Worm (Caenorhabditis elegans): ENCODE results near the gene F43C11.1.

The F43C11.1 gene

ce11 chrII:2330462-2330861, 26.4 kb upstream of the F43C11.1 start:
- no peak for TF ChIP-seq ceh-90 (tag; optimal IDR thresholded peaks at IDR 0.05)
- TF ChIP-seq xbp-1 (tag; optimal IDR thresholded peaks at IDR 0.05) = no peak
- no peak for TF ChIP-seq pqm-1 (tag; optimal IDR thresholded peaks at IDR 0.05)
- TF ChIP-seq elt-2 (tag; optimal IDR thresholded peaks at IDR 0.05) = no peak
- TF ChIP-seq tlp-1 (tag; optimal IDR thresholded peaks at IDR 0.05) = no peak
- no peak for TF ChIP-seq unc-130 (tag; optimal IDR thresholded peaks at IDR 0.05)
- no peak for TF ChIP-seq ztf-11 (tag; optimal IDR thresholded peaks at IDR 0.05)
- TF ChIP-seq sox-4 (tag; optimal IDR thresholded peaks at IDR 0.05) = no peak
- TF ChIP-seq nhr-28 (tag; optimal IDR thresholded peaks at IDR 0.05) = no peak
- no peak for TF ChIP-seq pax-3 (tag; optimal IDR thresholded peaks at IDR 0.05)

DNA sequence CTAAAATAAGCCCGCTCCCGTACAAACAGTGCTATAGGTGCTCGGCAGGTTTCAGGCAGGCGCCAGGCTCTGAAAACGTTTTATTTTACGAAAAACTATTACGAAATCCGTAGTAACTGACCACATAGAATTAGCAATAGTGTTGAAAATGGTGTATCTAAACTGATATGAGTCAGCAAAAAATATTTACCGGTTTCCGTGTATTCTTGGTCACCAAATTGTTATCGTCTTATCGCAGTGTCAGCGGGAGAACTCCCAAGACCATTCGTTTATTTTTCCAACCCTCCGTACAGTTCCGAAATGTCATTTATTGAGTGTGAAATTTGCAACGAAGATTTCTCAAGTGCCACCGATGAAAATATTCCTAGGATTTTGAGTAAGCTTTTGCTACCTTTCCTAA, 24.7 kb upstream of the F43C11.1 start, which contains the start of gene F43C11.8:
Gene F43C11.8, plus strand, starts transcription at position 301 of the 400 bp plus-strand sequence.
- TF ChIP-seq mab-9 (GFP tag; IDR thresholded peaks at IDR 0.05) (no peak), F16B12.6 (tag; optimal IDR thresholded peaks at IDR 0.05) (no peak), aly-2 (tag; optimal IDR thresholded peaks at IDR 0.05) (no peak), lin-35 (GFP tag; optimal IDR thresholded peaks at IDR 0.05) (no peak), nhr-71 (tag; optimal IDR thresholded peaks at IDR 0.05) (no peak), lin-15B (tag; optimal IDR thresholded peaks at IDR 0.05) (no peak), skn-1 (tag; optimal IDR thresholded peaks at IDR 0.05) (no peak), zip-4 (GFP tag; optimal IDR thresholded peaks at IDR 0.05) (no peak), dsc-1 (tag; optimal IDR thresholded peaks at IDR 0.05) (no peak), zag-1 (tag; optimal IDR thresholded peaks at IDR 0.05) (no peak), unc-86 (tag; optimal IDR thresholded peaks at IDR 0.05) (no peak), nhr-11 (tag; optimal IDR thresholded peaks at IDR 0.05) (no peak), blmp-1 (tag; optimal IDR thresholded peaks at IDR 0.05) (no peak), rnt-1 (tag; optimal IDR thresholded peaks at IDR 0.05) (no peak), ets-5 (GFP tag; IDR thresholded peaks at IDR 0.05) (no peak), jun-1 (tag; optimal IDR thresholded peaks at IDR 0.05) (no peak), fkh-10 (GFP tag; optimal IDR thresholded peaks at IDR 0.05) (no peak)

ce11 chrII:2335572-2335971, 21.3 kb upstream of the F43C11.1 start, which contains the start of gene F43C11.7:
Gene F43C11.7 (plus strand): TSS chrII:2335897.
- TF ChIP-seq nhr-71 (tag; optimal IDR thresholded peaks at IDR 0.05) (peak; percentile 9), efl-1 (optimal IDR thresholded peaks at IDR 0.05) (no peak), efl-1 (GFP tag; optimal IDR thresholded peaks at IDR 0.05 in 1 of 2) (peak in 1 of 2 experiments; percentile 71), F16B12.6 (tag; optimal IDR thresholded peaks at IDR 0.05) (no peak), nhr-20 (tag; optimal IDR thresholded peaks at IDR 0.05) (peak; percentile 30), lin-35 (GFP tag; optimal IDR thresholded peaks at IDR 0.05) (peak in 1 of 2 experiments; percentile 20), zip-4 (GFP tag; optimal IDR thresholded peaks at IDR 0.05) (no peak), elt-2 (tag; optimal IDR thresholded peaks at IDR 0.05) (peak; percentile 73), sup-37 (GFP tag; optimal IDR thresholded peaks at IDR 0.05) (no peak)

DNA sequence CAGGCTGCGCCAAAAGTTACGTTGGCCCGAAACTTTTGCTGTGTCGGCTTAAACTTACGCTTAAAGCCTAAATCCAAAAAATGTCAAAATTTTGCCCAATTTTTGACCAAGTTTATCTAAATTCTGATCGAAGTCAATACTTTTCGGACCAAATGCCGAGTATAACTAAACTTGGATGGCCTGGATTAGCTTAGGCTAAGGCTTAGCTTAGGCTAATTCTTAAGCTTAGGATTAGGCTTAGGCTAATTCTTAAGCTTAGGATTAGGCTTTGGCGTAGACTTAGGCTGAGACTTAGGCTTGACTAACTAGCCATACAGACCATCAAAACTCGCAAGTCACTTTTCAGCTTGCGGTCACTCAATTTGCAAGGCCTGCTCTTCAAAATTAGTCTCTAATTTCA, 20.7 kb upstream of the F43C11.1 start:
- TF ChIP-seq zip-4 (GFP tag; optimal IDR thresholded peaks at IDR 0.05) = no peak
- TF ChIP-seq rnt-1 (tag; optimal IDR thresholded peaks at IDR 0.05) = no peak
- TF ChIP-seq nhr-11 (tag; optimal IDR thresholded peaks at IDR 0.05) = no peak
- TF ChIP-seq vab-15 (tag; optimal IDR thresholded peaks at IDR 0.05) = no peak
- no peak for TF ChIP-seq pag-3 (tag; optimal IDR thresholded peaks at IDR 0.05; ENCODE audit: borderline replicate concordance, insufficient read depth)
- no peak for TF ChIP-seq lsy-2 (tag; optimal IDR thresholded peaks at IDR 0.05)
- TF ChIP-seq isw-1 (GFP tag; IDR thresholded peaks at IDR 0.05) = no peak

ce11 chrII:2340974-2341373, 15.9 kb upstream of the F43C11.1 start:
- TF ChIP-seq F16B12.6 (tag; optimal IDR thresholded peaks at IDR 0.05) = peak; percentile 4
- TF ChIP-seq lin-14 (GFP tag; optimal IDR thresholded peaks at IDR 0.05) = peak; percentile 61
- TF ChIP-seq lin-35 (GFP tag; optimal IDR thresholded peaks at IDR 0.05) = peak; percentile 10 to 23
- TF ChIP-seq mep-1 (tag; optimal IDR thresholded peaks at IDR 0.05) = peak; percentile 35
- TF ChIP-seq nhr-84 (tag; optimal IDR thresholded peaks at IDR 0.05) = no peak
- TF ChIP-seq efl-1 (optimal IDR thresholded peaks at IDR 0.05) = peak; percentile 34 to 44
- TF ChIP-seq efl-1 (GFP tag; optimal IDR thresholded peaks at IDR 0.05 in 1 of 2) = peak; percentile 18 to 20
- TF ChIP-seq rnt-1 (tag; optimal IDR thresholded peaks at IDR 0.05) = peak; percentile 78
- no peak for TF ChIP-seq alr-1 (tag; optimal IDR thresholded peaks at IDR 0.05; ENCODE audit: borderline replicate concordance)
- no peak for TF ChIP-seq ceh-8 (GFP tag; optimal IDR thresholded peaks at IDR 0.05)
- TF ChIP-seq lsy-2 (tag; optimal IDR thresholded peaks at IDR 0.05) = peak in 1 of 2 experiments; percentile 10
- peak; percentile 6 for TF ChIP-seq snu-23 (GFP tag; optimal IDR thresholded peaks at IDR 0.05)
